Fruit fly (Drosophila melanogaster) whole organism, embryonic: ENCODE data around the gene mia.

Source experiments
- Adf1 ChIP-seq: fragments of 200-800 bp; sonication (Bioruptor generic); IDR thresholded peaks from 2 replicates; pipeline ENCODE4 v1.3.6; 2022; ENCODE audit warnings: missing biosample characterization, missing genetic modification characterization
- B-H2 ChIP-seq: fragments of 200-800 bp; sonication (Bioruptor generic); optimal IDR thresholded peaks from 2 replicates; lab custom pipeline; 2018; ENCODE audit warnings: missing biosample characterization, mild to moderate bottlenecking, missing genetic modification characterization
- CG11695 ChIP-seq: fragments of 200-800 bp; sonication (Bioruptor generic); IDR thresholded peaks from 3 replicates; pipeline ENCODE4 v1.3.6; 2022; ENCODE audit warnings: missing biosample characterization, missing genetic modification characterization
- CG12071 ChIP-seq: fragments of 200-800 bp; sonication (Bioruptor generic); optimal IDR thresholded peaks from 3 replicates; lab custom pipeline; 2018; ENCODE audit warnings: missing biosample characterization, mild to moderate bottlenecking, missing genetic modification characterization
- CG12236 ChIP-seq: fragments of 200-800 bp; sonication (Bioruptor generic); optimal IDR thresholded peaks from 2 replicates; lab custom pipeline; 2016; ENCODE audit warnings: missing biosample characterization, missing genetic modification characterization
- CG12769 ChIP-seq: fragments of 200-800 bp; sonication (Bioruptor generic); optimal IDR thresholded peaks from 2 replicates; lab custom pipeline; 2019; ENCODE audit warnings: missing biosample characterization, mild to moderate bottlenecking, missing genetic modification characterization, moderate library complexity
- CG13424 ChIP-seq: fragments of 200-800 bp; sonication (Bioruptor generic); optimal IDR thresholded peaks from 2 replicates; lab custom pipeline; 2019; ENCODE audit warnings: missing biosample characterization, mild to moderate bottlenecking, missing genetic modification characterization, moderate library complexity
- CG13624 ChIP-seq: fragments of 200-800 bp; sonication (Bioruptor generic); optimal IDR thresholded peaks from 2 replicates; lab custom pipeline; 2016; ENCODE audit warnings: missing biosample characterization, missing genetic modification characterization
- CG13775 ChIP-seq: fragments of 200-800 bp; sonication (Bioruptor generic); optimal IDR thresholded peaks from 3 replicates; lab custom pipeline; 2017; ENCODE audit warnings: missing biosample characterization, mild to moderate bottlenecking, missing genetic modification characterization
- CG15514 ChIP-seq: fragments of 200-800 bp; sonication (Bioruptor generic); optimal IDR thresholded peaks from 3 replicates; lab custom pipeline; 2017; ENCODE audit warnings: missing biosample characterization, missing genetic modification characterization, mild to moderate bottlenecking, moderate library complexity, missing genetic modification reagents
- CG1603 ChIP-seq: fragments of 200-800 bp; sonication (Bioruptor generic); optimal IDR thresholded peaks from 2 replicates; lab custom pipeline; 2019; ENCODE audit warnings: missing biosample characterization, mild to moderate bottlenecking, missing genetic modification characterization, moderate library complexity
- CG16779 ChIP-seq: fragments of 200-800 bp; sonication (Bioruptor generic); IDR thresholded peaks from 2 replicates; pipeline ENCODE4 v1.3.6; 2022; ENCODE audit warnings: missing biosample characterization, missing genetic modification characterization
- CG16863 ChIP-seq: fragments of 200-800 bp; sonication (Bioruptor generic); optimal IDR thresholded peaks from 3 replicates; lab custom pipeline; 2016; ENCODE audit warnings: missing biosample characterization, missing genetic modification characterization
- CG17359 ChIP-seq: fragments of 200-800 bp; sonication (Bioruptor generic); optimal IDR thresholded peaks from 3 replicates; lab custom pipeline; 2018; ENCODE audit warnings: missing biosample characterization, mild to moderate bottlenecking, missing genetic modification characterization, moderate library complexity
- CG17802 ChIP-seq: fragments of 200-800 bp; sonication (Bioruptor generic); optimal IDR thresholded peaks from 2 replicates; lab custom pipeline; 2018; ENCODE audit warnings: missing biosample characterization, mild to moderate bottlenecking, missing genetic modification characterization, moderate library complexity
- CG18476 ChIP-seq: fragments of 200-800 bp; sonication (Bioruptor generic); optimal IDR thresholded peaks from 2 replicates; lab custom pipeline; 2016; ENCODE audit warnings: missing biosample characterization, mild to moderate bottlenecking, missing genetic modification characterization
- CG30020 ChIP-seq: fragments of 200-800 bp; optimal IDR thresholded peaks from 2 replicates; lab custom pipeline; 2019; ENCODE audit warnings: missing biosample characterization, mild to moderate bottlenecking, missing genetic modification characterization, moderate library complexity
- CG31441 ChIP-seq: fragments of 200-800 bp; sonication (Bioruptor generic); IDR thresholded peaks from 2 replicates; pipeline ENCODE4 v1.3.6; 2022; ENCODE audit warnings: missing biosample characterization, missing genetic modification characterization
- CG4360 ChIP-seq: fragments of 200-800 bp; sonication (Bioruptor generic); IDR thresholded peaks from 2 replicates; pipeline ENCODE4 v1.3.6; 2022; ENCODE audit warnings: missing biosample characterization, missing genetic modification characterization
- CG7556 ChIP-seq: fragments of 200-800 bp; sonication (Bioruptor generic); optimal IDR thresholded peaks from 2 replicates; lab custom pipeline; 2017; ENCODE audit warnings: missing biosample characterization, mild to moderate bottlenecking, missing genetic modification characterization
- CG7786 ChIP-seq: fragments of 200-800 bp; sonication (Bioruptor generic); optimal IDR thresholded peaks from 2 replicates; lab custom pipeline; 2016; ENCODE audit warnings: missing biosample characterization, missing genetic modification characterization
- CG9817 ChIP-seq: fragments of 200-800 bp; sonication (Bioruptor generic); optimal IDR thresholded peaks from 2 replicates; lab custom pipeline; 2018; ENCODE audit warnings: missing biosample characterization, mild to moderate bottlenecking, missing genetic modification characterization, moderate library complexity
- Deaf1 ChIP-seq: fragments of 200-800 bp; optimal IDR thresholded peaks from 3 replicates; lab custom pipeline; 2019; ENCODE audit warnings: missing biosample characterization, mild to moderate bottlenecking, missing genetic modification characterization, moderate library complexity
- Dfd ChIP-seq, 2 experiments: fragments of >200 bp; optimal IDR thresholded peaks; 2 replicates each; lab custom pipeline; 2017; ENCODE audit warnings: missing biosample characterization in 2 of 2, missing genetic modification characterization in 2 of 2
- Drgx ChIP-seq: fragments of 200-800 bp; sonication (Bioruptor generic); IDR thresholded peaks from 2 replicates; pipeline ENCODE4 v1.3.6; 2022; ENCODE audit warnings: missing biosample characterization, missing genetic modification characterization
- H2.0 ChIP-seq: fragments of 200-800 bp; sonication (Bioruptor generic); IDR thresholded peaks from 2 replicates; pipeline ENCODE4 v1.3.6; 2022; ENCODE audit warnings: missing biosample characterization, missing genetic modification characterization
- NC2β ChIP-seq: fragments of 200-800 bp; sonication (Bioruptor generic); optimal IDR thresholded peaks from 2 replicates; lab custom pipeline; 2016; ENCODE audit warnings: missing biosample characterization, missing genetic modification characterization
- Side ChIP-seq: fragments of 200-800 bp; sonication (Bioruptor generic); optimal IDR thresholded peaks from 2 replicates; lab custom pipeline; 2016; ENCODE audit warnings: missing biosample characterization, missing genetic modification characterization
- Trl ChIP-seq, 3 experiments: fragments of >200 bp in 2 of 3; fragments of 200-800 bp in 1 of 3; sonication (Bioruptor generic) in 1 of 3; optimal IDR thresholded peaks; 2 replicates in 1 of 3; 3 replicates in 2 of 3; lab custom pipeline; 2016 to 2017; ENCODE audit warnings: missing biosample characterization in 1 of 3, missing genetic modification characterization in 1 of 3
- YL-1 ChIP-seq: fragments of 200-800 bp; sonication (Bioruptor generic); optimal IDR thresholded peaks from 3 replicates; lab custom pipeline; 2017; ENCODE audit warnings: missing biosample characterization, mild to moderate bottlenecking, missing genetic modification characterization
- ac ChIP-seq: fragments of 200-800 bp; sonication (Bioruptor generic); optimal IDR thresholded peaks from 3 replicates; lab custom pipeline; 2017; ENCODE audit warnings: missing biosample characterization, mild to moderate bottlenecking, missing genetic modification characterization
- bowl ChIP-seq: fragments of 200-800 bp; sonication (Bioruptor generic); IDR thresholded peaks from 2 replicates; pipeline ENCODE4 v1.3.6; 2022; ENCODE audit warnings: missing biosample characterization, missing genetic modification characterization
- chif ChIP-seq, 2 experiments: fragments of 200-800 bp; sonication (Bioruptor generic); optimal IDR thresholded peaks; 3 replicates each; lab custom pipeline; 2016; ENCODE audit warnings: missing biosample characterization in 2 of 2, missing genetic modification characterization in 2 of 2
- crp ChIP-seq, 2 experiments: fragments of 200-800 bp; sonication (Bioruptor generic); optimal IDR thresholded peaks; 2 replicates in 1 of 2; 3 replicates in 1 of 2; lab custom pipeline; 2017; ENCODE audit warnings: missing biosample characterization in 2 of 2, missing genetic modification characterization in 2 of 2, mild to moderate bottlenecking in 1 of 2, moderate library complexity in 1 of 2
- fd3F ChIP-seq: fragments of 200-800 bp; sonication (Bioruptor generic); optimal IDR thresholded peaks from 2 replicates; lab custom pipeline; 2018; ENCODE audit warnings: missing biosample characterization, mild to moderate bottlenecking, missing genetic modification characterization, moderate library complexity
- fd64A ChIP-seq: fragments of 200-800 bp; sonication (Bioruptor generic); optimal IDR thresholded peaks from 3 replicates; lab custom pipeline; 2018; ENCODE audit warnings: missing biosample characterization, mild to moderate bottlenecking, missing genetic modification characterization
- grau ChIP-seq: fragments of 200-800 bp; optimal IDR thresholded peaks from 3 replicates; lab custom pipeline; 2019; ENCODE audit warnings: missing biosample characterization, mild to moderate bottlenecking, missing genetic modification characterization, moderate library complexity
- gsb ChIP-seq: fragments of 200-800 bp; sonication (Bioruptor generic); IDR thresholded peaks from 2 replicates; pipeline ENCODE4 v1.3.6; 2022; ENCODE audit warnings: missing biosample characterization, missing genetic modification characterization
- hbn ChIP-seq: fragments of 200-800 bp; sonication (Bioruptor generic); IDR thresholded peaks from 2 replicates; pipeline ENCODE4 v1.3.6; 2022; ENCODE audit warnings: missing biosample characterization, missing genetic modification characterization; ENCODE audit not compliant: partially characterized antibody
- inv ChIP-seq: fragments of 200-800 bp; sonication (Bioruptor generic); IDR thresholded peaks from 2 replicates; pipeline ENCODE4 v1.3.6; 2022; ENCODE audit warnings: missing biosample characterization, missing genetic modification characterization; ENCODE audit not compliant: partially characterized antibody
- lab ChIP-seq: fragments of 200-800 bp; sonication (Bioruptor generic); optimal IDR thresholded peaks from 3 replicates; lab custom pipeline; 2017; ENCODE audit warnings: missing biosample characterization, missing genetic modification characterization, mild to moderate bottlenecking, moderate library complexity, missing genetic modification reagents
- lola ChIP-seq, 3 experiments: fragments of >200 bp in 2 of 3; fragments of 200-800 bp in 1 of 3; sonication (Bioruptor generic) in 1 of 3; optimal IDR thresholded peaks; 2 replicates each; lab custom pipeline; 2017 to 2019; ENCODE audit warnings: missing biosample characterization in 3 of 3, missing genetic modification characterization in 3 of 3, mild to moderate bottlenecking in 1 of 3, moderate library complexity in 1 of 3
- lov ChIP-seq, 2 experiments: fragments of 200-800 bp in 1 of 2; fragments of >200 bp in 1 of 2; sonication (Bioruptor generic) in 1 of 2; IDR thresholded peaks in 1 of 2; optimal IDR thresholded peaks in 1 of 2; 2 replicates in 1 of 2; 3 replicates in 1 of 2; pipeline versions ENCODE4 v1.3.6 to Lab custom; 2017 to 2022; ENCODE audit warnings: missing biosample characterization in 1 of 2, missing genetic modification characterization in 1 of 2
- peb ChIP-seq: fragments of 200-800 bp; sonication (Bioruptor generic); IDR thresholded peaks from 2 replicates; pipeline ENCODE4 v1.3.6; 2022; ENCODE audit warnings: missing biosample characterization, missing genetic modification characterization
- scrt ChIP-seq: fragments of 200-800 bp; sonication (Bioruptor generic); optimal IDR thresholded peaks from 2 replicates; lab custom pipeline; 2018; ENCODE audit warnings: missing biosample characterization, mild to moderate bottlenecking, missing genetic modification characterization, moderate library complexity
- tin ChIP-seq: fragments of 200-800 bp; sonication (Bioruptor generic); optimal IDR thresholded peaks from 3 replicates; lab custom pipeline; 2016; ENCODE audit warnings: missing biosample characterization, missing genetic modification characterization
- tna ChIP-seq: fragments of 200-800 bp; sonication (Bioruptor generic); IDR thresholded peaks from 2 replicates; pipeline ENCODE4 v1.3.6; 2022; ENCODE audit warnings: missing biosample characterization, missing genetic modification characterization; ENCODE audit not compliant: partially characterized antibody
- toy ChIP-seq: fragments of 200-800 bp; sonication (Bioruptor generic); IDR thresholded peaks from 2 replicates; pipeline ENCODE4 v1.3.6; 2022; ENCODE audit warnings: missing biosample characterization, missing genetic modification characterization
- vfl ChIP-seq: fragments of 200-800 bp; sonication (Bioruptor generic); optimal IDR thresholded peaks from 2 replicates; lab custom pipeline; 2016; ENCODE audit warnings: missing biosample characterization, missing genetic modification characterization

mia gene

dm6 chr3R:5518627-5519026, 32.3 kb downstream of the mia start:
- TF ChIP-seq tin (GFP tag; lab: Kevin White, UChicago): peak; percentile 35
- peak; percentile 48 for TF ChIP-seq CG17802 (tag; lab: Kevin White, UChicago)
- TF ChIP-seq Dfd (GFP tag; optimal IDR thresholded peaks at IDR 0.05; lab: Kevin White, UChicago): no peak
- no peak for TF ChIP-seq scrt
- no peak for TF ChIP-seq ac
- peak; percentile 23 for TF ChIP-seq CG7786
- no peak for TF ChIP-seq H2.0 (GFP tag; lab: Robert Waterston, UW)
- TF ChIP-seq CG1603 (tag; lab: Kevin White, UChicago): peak; percentile 68
- no peak for TF ChIP-seq Deaf1 (tag; lab: Kevin White, UChicago)
- peak; percentile 65 for TF ChIP-seq CG16863 (GFP tag; lab: Kevin White, UChicago)
- peak; percentile 53; the same call in 1 of the 3 replicates for TF ChIP-seq CG11695 (GFP tag; lab: Robert Waterston, UW)
- peak; percentile 54 for TF ChIP-seq CG13424 (tag; lab: Kevin White, UChicago)
- no peak for TF ChIP-seq CG18476 (GFP tag; lab: Kevin White, UChicago)
- TF ChIP-seq CG12769 (tag; lab: Kevin White, UChicago): peak; percentile 33
- peak; percentile 68 for TF ChIP-seq CG17359 (tag; lab: Kevin White, UChicago)
- TF ChIP-seq B-H2 (GFP tag; lab: Kevin White, UChicago): no peak
- peak; percentile 25 for TF ChIP-seq fd64A (GFP tag; lab: Kevin White, UChicago)
- no peak for TF ChIP-seq tna (GFP tag; lab: Robert Waterston, UW)
- no peak for TF ChIP-seq CG30020 (tag; lab: Kevin White, UChicago)
- TF ChIP-seq CG7556: peak; percentile 35
- no peak for TF ChIP-seq CG9817
- no peak for TF ChIP-seq lab (GFP tag; lab: Kevin White, UChicago)
- TF ChIP-seq CG12236 (GFP tag; lab: Kevin White, UChicago): no peak
- peak; percentile 33 for TF ChIP-seq fd3F (GFP tag; lab: Kevin White, UChicago)
- TF ChIP-seq chif (GFP tag; optimal IDR thresholded peaks at IDR 0.05; lab: Kevin White, UChicago): peak in 1 of 2 experiments; percentile 56
- peak; percentile 11 for TF ChIP-seq NC2β
- TF ChIP-seq lola (GFP tag; optimal IDR thresholded peaks at IDR 0.05; lab: Kevin White, UChicago): peak in 1 of 3 experiments; percentile 50
- TF ChIP-seq crp (GFP tag; optimal IDR thresholded peaks at IDR 0.05; lab: Kevin White, UChicago): no peak
- no peak for TF ChIP-seq YL-1 (GFP tag; lab: Kevin White, UChicago)
- no peak for TF ChIP-seq inv
- peak; percentile 20 for TF ChIP-seq vfl (GFP tag; lab: Kevin White, UChicago)
- peak; percentile 65 for TF ChIP-seq CG31441 (GFP tag; lab: Robert Waterston, UW)
- TF ChIP-seq CG12071 (GFP tag; lab: Kevin White, UChicago): peak; percentile 47
- TF ChIP-seq CG13624 (GFP tag; lab: Kevin White, UChicago): peak; percentile 34
- TF ChIP-seq CG15514 (GFP tag; lab: Kevin White, UChicago): no peak
- no peak for TF ChIP-seq CG16779 (GFP tag; lab: Robert Waterston, UW)
- TF ChIP-seq CG13775 (GFP tag; lab: Kevin White, UChicago): no peak
- TF ChIP-seq Adf1 (GFP tag; lab: Robert Waterston, UW): no peak
- no peak for TF ChIP-seq toy (GFP tag; lab: Robert Waterston, UW)
- TF ChIP-seq CG4360 (GFP tag; lab: Robert Waterston, UW): peak; percentile 64; the same call in 1 of the 2 replicates
- TF ChIP-seq Trl (optimal IDR thresholded peaks at IDR 0.05; lab: Kevin White, UChicago): peak; percentile 18 to 56
- TF ChIP-seq Trl (GFP tag; optimal IDR thresholded peaks at IDR 0.05; lab: Kevin White, UChicago): peak; percentile 52
- no peak for TF ChIP-seq peb (GFP tag; lab: Robert Waterston, UW)
- no peak for TF ChIP-seq lov (optimal IDR thresholded peaks at IDR 0.05; lab: Kevin White, UChicago)
- 0 out of 3 replicates have a peak, but pooled peaks have one; percentile 49 for TF ChIP-seq lov (GFP tag; IDR thresholded peaks at IDR 0.05; lab: Robert Waterston, UW)
- peak; percentile 43 for TF ChIP-seq grau (tag; lab: Kevin White, UChicago)
- TF ChIP-seq bowl (GFP tag; lab: Robert Waterston, UW): no peak
- TF ChIP-seq Drgx (GFP tag; lab: Robert Waterston, UW): peak; percentile 51
- TF ChIP-seq Side (GFP tag; lab: Kevin White, UChicago): peak; percentile 44
- no peak for TF ChIP-seq gsb (GFP tag; lab: Robert Waterston, UW)
- no peak for TF ChIP-seq hbn (GFP tag; lab: Robert Waterston, UW)
